Worm (Caenorhabditis elegans) whole organism, L1 larva: ENCODE results near the gene ttbk-3.
A peak's percentile ranks its signal among the peaks of the same experiment; 100 is the strongest.

Experiments
- dpl-1 ChIP-seq, 3 experiments: fragments of 150-350 bp in 2 of 3; sonication (generic microtip) in 1 of 3; optimal IDR thresholded peaks; 2 replicates each; lab custom pipeline; 2014 to 2017; ENCODE audit warnings: missing biosample characterization in 3 of 3, missing genetic modification characterization in 3 of 3, missing genetic modification reagents in 3 of 3
- egl-27 ChIP-seq, 2 experiments: fragments of 150-350 bp in 1 of 2; sonication (generic microtip); optimal IDR thresholded peaks; 3 replicates each; lab custom pipeline; 2017 to 2018; ENCODE audit warnings: missing biosample characterization in 2 of 2, missing genetic modification characterization in 2 of 2, missing genetic modification reagents in 2 of 2
- fkh-10 ChIP-seq: sonication (generic microtip); optimal IDR thresholded peaks from 2 replicates; lab custom pipeline; 2017; ENCODE audit warnings: missing biosample characterization, missing genetic modification reagents, missing genetic modification characterization
- mdl-1 ChIP-seq, 2 experiments: fragments of 150-350 bp; optimal IDR thresholded peaks; 2 replicates each; lab custom pipeline; 2014 to 2017; ENCODE audit warnings: missing biosample characterization in 2 of 2, missing genetic modification characterization in 2 of 2, inconsistent platforms in 1 of 2
- pag-3 ChIP-seq: sonication (generic microtip); optimal IDR thresholded peaks from 2 replicates; lab custom pipeline; 2017; ENCODE audit warnings: missing genetic modification characterization, mild to moderate bottlenecking, missing compliant biosample characterization, antibody characterized with exemption, borderline replicate concordance; ENCODE audit not compliant: insufficient read depth
- sptf-1 ChIP-seq: fragments of 150-350 bp; optimal IDR thresholded peaks from 2 replicates; lab custom pipeline; 2014; ENCODE audit warnings: missing biosample characterization, missing genetic modification characterization

DNA sequence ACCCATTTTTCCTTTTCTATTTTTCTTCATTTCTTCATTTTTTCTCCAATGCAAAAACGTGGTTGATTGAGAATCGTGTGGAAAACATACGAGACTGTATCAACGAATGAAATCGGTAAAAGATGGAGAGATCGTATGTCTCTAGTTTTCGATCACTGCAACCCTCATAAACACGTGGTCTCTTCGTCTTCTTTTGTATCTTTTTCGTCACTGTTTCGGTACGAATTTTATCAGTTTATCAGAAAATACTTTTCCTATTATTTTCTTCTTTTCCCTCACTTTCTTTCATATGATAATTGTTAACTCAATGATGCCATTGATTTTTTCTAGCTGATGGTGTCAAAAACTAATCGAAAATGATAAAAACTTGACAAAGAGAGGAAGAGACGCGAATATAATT is 14.1 kb downstream of the ttbk-3 start:
- no peak for TF ChIP-seq dpl-1 (GFP tag; optimal IDR thresholded peaks at IDR 0.05; lab: Kevin White, UChicago)
- no peak for TF ChIP-seq pag-3 (tag; lab: Kevin White, UChicago)
- no peak for TF ChIP-seq fkh-10 (GFP tag; lab: Kevin White, UChicago)
- TF ChIP-seq egl-27 (tag; optimal IDR thresholded peaks at IDR 0.05; lab: Kevin White, UChicago) = no peak
- TF ChIP-seq mdl-1 (tag; optimal IDR thresholded peaks at IDR 0.05; lab: Kevin White, UChicago) = peak in 1 of 2 experiments; percentile 65
- no peak for TF ChIP-seq sptf-1 (tag; lab: Kevin White, UChicago)
